Worm (Caenorhabditis elegans): ENCODE data around the gene K02D10.1.

- TF ChIP-seq athp-1 (tag; optimal IDR thresholded peaks at IDR 0.05), result no peak
- no peak for TF ChIP-seq ekl-4 (GFP tag; IDR thresholded peaks at IDR 0.05)
- no peak for TF ChIP-seq nfyb-1 (GFP tag; IDR thresholded peaks at IDR 0.05)
- no peak for TF ChIP-seq hlh-12 (tag; optimal IDR thresholded peaks at IDR 0.05)
- TF ChIP-seq somi-1 (GFP tag; optimal IDR thresholded peaks at IDR 0.05), result no peak
- no peak for TF ChIP-seq tlf-1 (GFP tag; optimal IDR thresholded peaks at IDR 0.05)
- TF ChIP-seq madf-10 (tag; optimal IDR thresholded peaks at IDR 0.05), result no peak
- no peak for TF ChIP-seq sea-2 (GFP tag; IDR thresholded peaks at IDR 0.05)
- no peak for TF ChIP-seq hmg-1.2 (GFP tag; IDR thresholded peaks at IDR 0.05)
- no peak for TF ChIP-seq attf-5 (GFP tag; optimal IDR thresholded peaks at IDR 0.05)
- no peak for TF ChIP-seq lir-1 (GFP tag; conservative IDR thresholded peaks at IDR 0.05)
- TF ChIP-seq nfya-1 (tag; optimal IDR thresholded peaks at IDR 0.05; ENCODE audit: borderline replicate concordance, insufficient read depth), result no peak
These were observed 38.0 kb upstream of the K02D10.1 start, which contains the start of gene ZK370.4 for ce11 chrIII:8731310-8731709.

Data from whole organism, young adult.